Worm (Caenorhabditis elegans) whole organism, young adult: ENCODE data around the gene mdf-2.

Experiments used
- B0019.2 ChIP-seq: fragments of 200-800 bp; sonication (Bioruptor generic); conservative IDR thresholded peaks from 2 replicates; pipeline ENCODE4 v1.3.6; 2022; ENCODE audit warnings: missing genetic modification reagents, missing genetic modification characterization, missing compliant biosample characterization
- B0336.3 ChIP-seq: fragments of 200-800 bp; sonication (Bioruptor generic); IDR thresholded peaks from 2 replicates; pipeline ENCODE4 v1.3.6; 2022; ENCODE audit warnings: missing genetic modification characterization, missing compliant biosample characterization
- C06A6.2 ChIP-seq: fragments of 200-800 bp; sonication (Bioruptor generic); conservative IDR thresholded peaks from 2 replicates; pipeline ENCODE4 v1.3.6; 2022; ENCODE audit warnings: missing genetic modification characterization, missing compliant biosample characterization
- F22D6.2 ChIP-seq: sonication (generic microtip); optimal IDR thresholded peaks from 2 replicates; lab custom pipeline; 2016; ENCODE audit warnings: mild to moderate bottlenecking, missing genetic modification characterization, missing compliant biosample characterization
- F52B5.7 ChIP-seq: sonication (generic microtip); optimal IDR thresholded peaks from 2 replicates; lab custom pipeline; 2016; ENCODE audit warnings: mild to moderate bottlenecking, missing genetic modification characterization, missing compliant biosample characterization
- F57C9.4 ChIP-seq: sonication (generic microtip); optimal IDR thresholded peaks from 2 replicates; lab custom pipeline; 2017; ENCODE audit warnings: mild to moderate bottlenecking, missing genetic modification characterization, missing compliant biosample characterization
- T07F8.4 ChIP-seq: sonication (generic microtip); optimal IDR thresholded peaks from 2 replicates; lab custom pipeline; 2016; ENCODE audit warnings: mild to moderate bottlenecking, missing genetic modification characterization, moderate library complexity, missing compliant biosample characterization
- T26A5.8 ChIP-seq: sonication (generic microtip); optimal IDR thresholded peaks from 2 replicates; lab custom pipeline; 2016; ENCODE audit warnings: missing genetic modification characterization, missing compliant biosample characterization
- Y53G8AR.9 ChIP-seq: fragments of 200-800 bp; sonication (Bioruptor generic); conservative IDR thresholded peaks from 2 replicates; pipeline ENCODE4 v1.3.6; 2022; ENCODE audit warnings: missing genetic modification reagents, missing genetic modification characterization, missing compliant biosample characterization
- Y56A3A.18 ChIP-seq: fragments of 200-800 bp; sonication (Bioruptor generic); IDR thresholded peaks from 2 replicates; pipeline ENCODE4 v1.3.6; 2022; ENCODE audit warnings: missing genetic modification reagents, missing genetic modification characterization, missing compliant biosample characterization
- aptf-3 ChIP-seq: fragments of 200-800 bp; sonication (Bioruptor generic); IDR thresholded peaks from 2 replicates; pipeline ENCODE4 v1.3.6; 2022; ENCODE audit warnings: missing genetic modification characterization, missing compliant biosample characterization
- atf-7 ChIP-seq: sonication (generic microtip); optimal IDR thresholded peaks from 2 replicates; lab custom pipeline; 2017; ENCODE audit warnings: mild to moderate bottlenecking, missing genetic modification characterization, missing compliant biosample characterization
- athp-1 ChIP-seq: sonication (generic microtip); optimal IDR thresholded peaks from 2 replicates; lab custom pipeline; 2017; ENCODE audit warnings: mild to moderate bottlenecking, missing genetic modification characterization, missing compliant biosample characterization
- attf-5 ChIP-seq: fragments of 200-800 bp; sonication (Bioruptor generic); optimal IDR thresholded peaks from 2 replicates; lab custom pipeline; 2018; ENCODE audit warnings: mild to moderate bottlenecking, missing genetic modification characterization, missing compliant biosample characterization
- bed-2 ChIP-seq: fragments of 200-800 bp; sonication (Bioruptor generic); IDR thresholded peaks from 2 replicates; pipeline ENCODE4 v1.3.6; 2022; ENCODE audit warnings: missing genetic modification reagents, missing genetic modification characterization, missing compliant biosample characterization
- cebp-1 ChIP-seq, 2 experiments: fragments of 200-800 bp in 1 of 2; sonication (Bioruptor generic) in 1 of 2; sonication (generic microtip) in 1 of 2; IDR thresholded peaks in 1 of 2; optimal IDR thresholded peaks in 1 of 2; 2 replicates each; pipeline versions ENCODE4 v1.3.6 to Lab custom; 2017 to 2022; ENCODE audit warnings: missing compliant biosample characterization in 2 of 2, missing genetic modification characterization in 2 of 2, mild to moderate bottlenecking in 1 of 2, missing genetic modification reagents in 1 of 2, moderate library complexity in 1 of 2
- cebp-2 ChIP-seq: fragments of 200-800 bp; sonication (Bioruptor generic); IDR thresholded peaks from 2 replicates; pipeline ENCODE4 v1.3.6; 2022; ENCODE audit warnings: missing genetic modification characterization, missing compliant biosample characterization
- ceh-58 ChIP-seq: fragments of 200-800 bp; sonication (Bioruptor generic); IDR thresholded peaks from 2 replicates; pipeline ENCODE4 v1.3.6; 2022; ENCODE audit warnings: missing genetic modification characterization, missing compliant biosample characterization
- ceh-91 ChIP-seq: fragments of 200-800 bp; sonication (Bioruptor generic); IDR thresholded peaks from 2 replicates; pipeline ENCODE4 v1.3.6; 2022; ENCODE audit warnings: missing genetic modification reagents, missing genetic modification characterization, missing compliant biosample characterization
- die-1 ChIP-seq: sonication (generic microtip); optimal IDR thresholded peaks from 2 replicates; lab custom pipeline; 2016; ENCODE audit warnings: missing genotype, mild to moderate bottlenecking, missing genetic modification characterization, missing compliant biosample characterization
- dox-1 ChIP-seq: fragments of 200-800 bp; sonication (Bioruptor generic); IDR thresholded peaks from 2 replicates; pipeline ENCODE4 v1.3.6; 2022; ENCODE audit warnings: missing genetic modification reagents, missing genetic modification characterization, missing compliant biosample characterization
- efl-1 ChIP-seq: fragments of 150-350 bp; optimal IDR thresholded peaks from 2 replicates; lab custom pipeline; 2014; ENCODE audit warnings: missing biosample characterization, missing genetic modification reagents, missing genetic modification characterization
- egl-18 ChIP-seq: fragments of 200-800 bp; sonication (Bioruptor generic); IDR thresholded peaks from 2 replicates; pipeline ENCODE4 v1.3.6; 2022; ENCODE audit warnings: missing genetic modification reagents, missing genetic modification characterization, missing compliant biosample characterization
- egl-44 ChIP-seq: fragments of 200-800 bp; sonication (Bioruptor generic); IDR thresholded peaks from 2 replicates; pipeline ENCODE4 v1.3.6; 2022; ENCODE audit warnings: missing genetic modification reagents, missing genetic modification characterization, missing compliant biosample characterization
- egrh-3 ChIP-seq: fragments of 200-800 bp; sonication (Bioruptor generic); IDR thresholded peaks from 2 replicates; pipeline ENCODE4 v1.3.6; 2022; ENCODE audit warnings: missing genetic modification reagents, missing genetic modification characterization, missing compliant biosample characterization
- hmg-1.2 ChIP-seq: fragments of 200-800 bp; sonication (Bioruptor generic); IDR thresholded peaks from 2 replicates; pipeline ENCODE4 v1.3.6; 2022; ENCODE audit warnings: missing genetic modification reagents, missing genetic modification characterization, missing compliant biosample characterization
- hrde-1 ChIP-seq: sonication (generic microtip); optimal IDR thresholded peaks from 2 replicates; lab custom pipeline; 2016; ENCODE audit warnings: missing genetic modification characterization, mild to moderate bottlenecking, missing compliant biosample characterization, moderate library complexity, missing genotype, missing genetic modification reagents, borderline replicate concordance
- hsf-1 ChIP-seq: fragments of 200-800 bp; sonication (Bioruptor generic); IDR thresholded peaks from 2 replicates; pipeline ENCODE4 v1.3.6; 2022; ENCODE audit warnings: missing genetic modification reagents, missing genetic modification characterization, missing compliant biosample characterization
- let-526 ChIP-seq: fragments of 200-800 bp; sonication (Bioruptor generic); IDR thresholded peaks from 2 replicates; pipeline ENCODE4 v1.3.6; 2022; ENCODE audit warnings: missing genetic modification reagents, missing genetic modification characterization, missing compliant biosample characterization
- lsy-27 ChIP-seq: sonication (generic microtip); optimal IDR thresholded peaks from 2 replicates; lab custom pipeline; 2017; ENCODE audit warnings: missing genetic modification characterization, mild to moderate bottlenecking, missing compliant biosample characterization, antibody characterized with exemption, missing genotype, borderline replicate concordance; ENCODE audit not compliant: insufficient read depth
- madf-3 ChIP-seq: fragments of 200-800 bp; sonication (Bioruptor generic); IDR thresholded peaks from 2 replicates; pipeline ENCODE4 v1.3.6; 2022; ENCODE audit warnings: missing genetic modification reagents, missing genetic modification characterization, missing compliant biosample characterization
- mcd-1 ChIP-seq: fragments of 200-800 bp; sonication (Bioruptor generic); IDR thresholded peaks from 2 replicates; pipeline ENCODE4 v1.3.6; 2022; ENCODE audit warnings: missing genetic modification reagents, missing genetic modification characterization, missing compliant biosample characterization
- mes-4 ChIP-seq: sonication (generic microtip); optimal IDR thresholded peaks from 2 replicates; lab custom pipeline; 2016; ENCODE audit warnings: missing genotype, missing genetic modification characterization, missing compliant biosample characterization
- nfyb-1 ChIP-seq: fragments of 200-800 bp; sonication (Bioruptor generic); IDR thresholded peaks from 2 replicates; pipeline ENCODE4 v1.3.6; 2022; ENCODE audit warnings: missing genetic modification reagents, missing genetic modification characterization, missing compliant biosample characterization
- nhr-27 ChIP-seq: fragments of 200-800 bp; sonication (Bioruptor generic); optimal IDR thresholded peaks from 2 replicates; lab custom pipeline; 2018; ENCODE audit warnings: mild to moderate bottlenecking, missing genetic modification characterization, moderate library complexity, missing compliant biosample characterization
- nhr-80 ChIP-seq: sonication (generic microtip); optimal IDR thresholded peaks from 2 replicates; lab custom pipeline; 2016; ENCODE audit warnings: missing genetic modification characterization, missing compliant biosample characterization
- nhr-90 ChIP-seq: sonication (generic microtip); optimal IDR thresholded peaks from 2 replicates; lab custom pipeline; 2016; ENCODE audit warnings: missing genotype, mild to moderate bottlenecking, missing genetic modification characterization, missing compliant biosample characterization
- rpc-1 ChIP-seq, 2 experiments: fragments of 150-350 bp in 1 of 2; sonication (generic microtip) in 1 of 2; optimal IDR thresholded peaks; 2 replicates each; lab custom pipeline; 2014 to 2018; ENCODE audit warnings: missing biosample characterization in 1 of 2, missing genetic modification characterization in 1 of 2, missing genetic modification reagents in 1 of 2, missing genotype in 1 of 2
- snpc-1.3 ChIP-seq: sonication (generic microtip); optimal IDR thresholded peaks from 2 replicates; lab custom pipeline; 2017; ENCODE audit warnings: missing genetic modification characterization, mild to moderate bottlenecking, missing compliant biosample characterization, antibody characterized with exemption, moderate library complexity, missing genotype, missing genetic modification reagents; ENCODE audit not compliant: insufficient read depth
- snpc-3.4 ChIP-seq: sonication (generic microtip); optimal IDR thresholded peaks from 2 replicates; lab custom pipeline; 2017; ENCODE audit warnings: missing genetic modification characterization, mild to moderate bottlenecking, missing compliant biosample characterization, antibody characterized with exemption, moderate library complexity, missing genotype, missing genetic modification reagents
- snpc-4 ChIP-seq, 5 experiments: fragments of 150-350 bp in 1 of 5; sonication (generic microtip) in 4 of 5; optimal IDR thresholded peaks; 2 replicates each; lab custom pipeline; 2014 to 2018; ENCODE audit warnings: missing genetic modification characterization in 5 of 5, missing biosample characterization in 3 of 5, antibody characterized with exemption in 2 of 5, mild to moderate bottlenecking in 2 of 5, missing compliant biosample characterization in 2 of 5, missing genotype in 2 of 5, moderate library complexity in 2 of 5, missing genetic modification reagents in 1 of 5
- tbx-9 ChIP-seq: sonication (generic microtip); optimal IDR thresholded peaks from 2 replicates; lab custom pipeline; 2016; ENCODE audit warnings: borderline replicate concordance, missing genetic modification characterization, inconsistent platforms, missing compliant biosample characterization
- zfh-2 ChIP-seq: fragments of 200-800 bp; sonication (Bioruptor generic); conservative IDR thresholded peaks from 2 replicates; pipeline ENCODE4 v1.3.6; 2022; ENCODE audit warnings: missing genetic modification reagents, missing genetic modification characterization, missing compliant biosample characterization
- ztf-18 ChIP-seq: sonication (generic microtip); optimal IDR thresholded peaks from 2 replicates; lab custom pipeline; 2016; ENCODE audit warnings: missing genotype, mild to moderate bottlenecking, missing genetic modification characterization, missing compliant biosample characterization
- ztf-26 ChIP-seq: sonication (generic microtip); optimal IDR thresholded peaks from 2 replicates; lab custom pipeline; 2017; ENCODE audit warnings: missing genetic modification characterization, missing compliant biosample characterization

Gene mdf-2

ce11 chrIV:2639666-2640273 lies 1.2 kb downstream of the mdf-2 start:
- TF ChIP-seq B0336.3 (GFP tag; lab: Robert Waterston, UW), result peak; percentile 65
- TF ChIP-seq zfh-2 (GFP tag; lab: Robert Waterston, UW), result 0 out of 2 replicates have a peak, but pooled peaks have one; percentile 34
- TF ChIP-seq ztf-26 (tag; lab: Kevin White, UChicago), result peak; percentile 15
- peak; percentile 79; the same call in 1 of the 2 replicates for TF ChIP-seq cebp-2
- no peak for TF ChIP-seq tbx-9 (tag; lab: Kevin White, UChicago)
- TF ChIP-seq die-1 (tag; lab: Kevin White, UChicago), result peak; percentile 57
- TF ChIP-seq F22D6.2 (tag; lab: Kevin White, UChicago), result no peak
- peak; percentile 30; the same call in 1 of the 2 replicates for TF ChIP-seq let-526 (GFP tag; lab: Robert Waterston, UW)
- peak; percentile 58; the same call in 1 of the 2 replicates for TF ChIP-seq egl-44
- TF ChIP-seq egl-18, result no peak
- no peak for TF ChIP-seq F57C9.4 (tag; lab: Kevin White, UChicago)
- TF ChIP-seq B0019.2 (GFP tag; lab: Robert Waterston, UW), result no peak
- TF ChIP-seq snpc-4 (GFP tag; optimal IDR thresholded peaks at IDR 0.05; lab: Kevin White, UChicago), result no peak
- TF ChIP-seq snpc-4 (tag; optimal IDR thresholded peaks at IDR 0.05; lab: Kevin White, UChicago), result peak in 3 of 4 experiments; percentile 9 to 54 (median 10)
- TF ChIP-seq Y56A3A.18 (GFP tag; lab: Robert Waterston, UW), result no peak
- TF ChIP-seq F52B5.7 (tag; lab: Kevin White, UChicago), result peak; percentile 48
- TF ChIP-seq hrde-1 (tag; lab: Kevin White, UChicago), result no peak
- TF ChIP-seq athp-1 (tag; lab: Kevin White, UChicago), result peak; percentile 66
- TF ChIP-seq nhr-27 (tag; lab: Kevin White, UChicago), result no peak
- TF ChIP-seq ztf-18 (tag; lab: Kevin White, UChicago), result peak; percentile 87
- peak; percentile 71 for TF ChIP-seq mcd-1
- no peak for TF ChIP-seq mes-4 (tag; lab: Kevin White, UChicago)
- peak; percentile 81 for TF ChIP-seq rpc-1 (optimal IDR thresholded peaks at IDR 0.05; lab: Kevin White, UChicago)
- peak; percentile 77 for TF ChIP-seq rpc-1 (tag; optimal IDR thresholded peaks at IDR 0.05; lab: Kevin White, UChicago)
- peak; percentile 17 for TF ChIP-seq T07F8.4 (tag; lab: Kevin White, UChicago)
- peak; percentile 36; the same call in 1 of the 2 replicates for TF ChIP-seq ceh-91 (GFP tag; lab: Robert Waterston, UW)
- TF ChIP-seq hmg-1.2, result peak; percentile 60
- TF ChIP-seq madf-3, result 0 out of 2 replicates have a peak, but pooled peaks have one; percentile 17
- 0 out of 2 replicates have a peak, but pooled peaks have one; percentile 30 for TF ChIP-seq ceh-58 (GFP tag; lab: Robert Waterston, UW)
- TF ChIP-seq bed-2 (GFP tag; lab: Robert Waterston, UW), result no peak
- no peak for TF ChIP-seq nhr-80
- peak; percentile 54 for TF ChIP-seq attf-5 (GFP tag; lab: Kevin White, UChicago)
- no peak for TF ChIP-seq atf-7 (tag; lab: Kevin White, UChicago)
- TF ChIP-seq Y53G8AR.9 (GFP tag; lab: Robert Waterston, UW), result no peak
- peak; percentile 91 for TF ChIP-seq nfyb-1
- peak; percentile 62 for TF ChIP-seq T26A5.8
- no peak for TF ChIP-seq egrh-3 (GFP tag; lab: Robert Waterston, UW)
- TF ChIP-seq snpc-1.3 (tag; lab: Kevin White, UChicago), result peak; percentile 19
- TF ChIP-seq dox-1 (GFP tag; lab: Robert Waterston, UW), result peak; percentile 79
- no peak for TF ChIP-seq C06A6.2 (GFP tag; lab: Robert Waterston, UW)
- TF ChIP-seq snpc-3.4 (tag; lab: Kevin White, UChicago), result peak; percentile 42
- TF ChIP-seq cebp-1 (GFP tag; IDR thresholded peaks at IDR 0.05; lab: Robert Waterston, UW), result no peak
- TF ChIP-seq cebp-1 (tag; optimal IDR thresholded peaks at IDR 0.05; lab: Kevin White, UChicago), result peak; percentile 77
- no peak for TF ChIP-seq efl-1 (GFP tag; lab: Kevin White, UChicago)
- TF ChIP-seq lsy-27 (tag; lab: Kevin White, UChicago), result peak; percentile 24
- TF ChIP-seq nhr-90 (tag; lab: Kevin White, UChicago), result peak; percentile 17
- TF ChIP-seq hsf-1 (GFP tag; lab: Robert Waterston, UW), result 0 out of 2 replicates have a peak, but pooled peaks have one; percentile 32
- no peak for TF ChIP-seq aptf-3 (GFP tag; lab: Robert Waterston, UW)
